Fruit fly (Drosophila melanogaster) whole organism: ENCODE results near the gene Sema5c.

Experiments used
- Dll ChIP-seq: fragments of >200 bp; optimal IDR thresholded peaks from 2 replicates; lab custom pipeline; 2017
- EcR ChIP-seq, 2 experiments: fragments of >200 bp; optimal IDR thresholded peaks; 2 replicates each; lab custom pipeline; 2017; ENCODE audit warnings: missing biosample characterization in 2 of 2, missing genetic modification characterization in 2 of 2, missing genetic modification reagents in 2 of 2
- pan ChIP-seq: fragments of >200 bp; optimal IDR thresholded peaks from 2 replicates; lab custom pipeline; 2017
- psq ChIP-seq: fragments of >200 bp; optimal IDR thresholded peaks from 2 replicates; lab custom pipeline; 2017
- usp ChIP-seq: fragments of >200 bp; optimal IDR thresholded peaks from 2 replicates; lab custom pipeline; 2017; ENCODE audit warnings: missing biosample characterization, missing genetic modification characterization, mixed read lengths

DNA sequence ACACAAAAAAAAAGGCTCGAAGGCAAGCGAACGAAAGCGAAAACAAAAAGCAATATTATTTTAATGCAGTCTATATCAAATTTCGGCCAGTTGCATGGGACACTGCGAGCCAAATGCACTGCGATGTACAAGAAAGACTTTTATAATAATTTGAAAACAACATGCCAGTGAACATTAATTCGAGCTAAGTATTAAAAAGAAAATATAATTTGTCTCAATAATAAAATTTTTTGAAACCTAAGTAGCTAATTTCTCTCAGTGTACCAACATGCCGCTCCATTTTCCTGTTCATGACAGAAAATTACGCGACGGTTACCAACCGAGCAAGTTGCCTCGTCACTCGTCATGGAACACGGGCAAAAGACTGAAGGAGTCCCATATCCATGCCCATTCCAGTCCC lies 4.3 kb downstream of the Sema5c start:
- TF ChIP-seq usp (no peak), psq (lab: Kevin White, UChicago) (no peak), Dll (lab: Kevin White, UChicago) (no peak), pan (lab: Kevin White, UChicago) (no peak), EcR (GFP tag; optimal IDR thresholded peaks at IDR 0.05; lab: Kevin White, UChicago) (no peak)
